Worm (Caenorhabditis elegans): ENCODE data around the gene C05B5.16.

- TF ChIP-seq B0310.2 (tag; optimal IDR thresholded peaks at IDR 0.05) (no peak), ceh-13 (GFP tag; optimal IDR thresholded peaks at IDR 0.05) (no peak), hmg-4 (GFP tag; optimal IDR thresholded peaks at IDR 0.05) (no peak), ama-1 (optimal IDR thresholded peaks at IDR 0.05) (no peak), ets-7 (tag; optimal IDR thresholded peaks at IDR 0.05) (no peak), tra-4 (tag; optimal IDR thresholded peaks at IDR 0.05) (no peak), hnd-1 (tag; optimal IDR thresholded peaks at IDR 0.05) (no peak), ceh-36 (tag; optimal IDR thresholded peaks at IDR 0.05) (no peak), sea-1 (GFP tag; conservative IDR thresholded peaks at IDR 0.05) (no peak), hmbx-1 (tag; optimal IDR thresholded peaks at IDR 0.05) (no peak), scrt-1 (GFP tag; IDR thresholded peaks at IDR 0.05) (no peak)
Measured at ce11 chrIII:10023452-10023851, 11.2 kb downstream of the C05B5.16 start, which contains the start of gene ins-21.
